Fruit fly (Drosophila melanogaster) whole organism, embryonic: Measurements from ENCODE around the gene shv.

Experiments used
- CG10274 ChIP-seq: fragments of 200-800 bp; sonication (Bioruptor generic); optimal IDR thresholded peaks from 3 replicates; lab custom pipeline; 2017; ENCODE audit warnings: missing biosample characterization, mild to moderate bottlenecking, missing genetic modification characterization
- CG10431 ChIP-seq: fragments of 200-800 bp; sonication (Bioruptor generic); optimal IDR thresholded peaks from 3 replicates; lab custom pipeline; 2018; ENCODE audit warnings: missing biosample characterization, mild to moderate bottlenecking, missing genetic modification characterization
- CG12104 ChIP-seq: fragments of 200-800 bp; sonication (Bioruptor generic); optimal IDR thresholded peaks from 3 replicates; lab custom pipeline; 2016; ENCODE audit warnings: missing biosample characterization, missing genetic modification characterization
- CG12236 ChIP-seq: fragments of 200-800 bp; sonication (Bioruptor generic); optimal IDR thresholded peaks from 2 replicates; lab custom pipeline; 2016; ENCODE audit warnings: missing biosample characterization, missing genetic modification characterization
- CG1233 ChIP-seq: fragments of 200-800 bp; sonication (Bioruptor generic); optimal IDR thresholded peaks from 4 replicates; lab custom pipeline; 2018; ENCODE audit warnings: missing biosample characterization, mild to moderate bottlenecking, missing genetic modification characterization
- CG12769 ChIP-seq: fragments of 200-800 bp; sonication (Bioruptor generic); optimal IDR thresholded peaks from 2 replicates; lab custom pipeline; 2019; ENCODE audit warnings: missing biosample characterization, mild to moderate bottlenecking, missing genetic modification characterization, moderate library complexity
- CG15269 ChIP-seq: fragments of 200-800 bp; sonication (Bioruptor generic); optimal IDR thresholded peaks from 2 replicates; lab custom pipeline; 2018; ENCODE audit warnings: missing biosample characterization, mild to moderate bottlenecking, missing genetic modification characterization, moderate library complexity
- CG15514 ChIP-seq: fragments of 200-800 bp; sonication (Bioruptor generic); optimal IDR thresholded peaks from 3 replicates; lab custom pipeline; 2017; ENCODE audit warnings: missing biosample characterization, missing genetic modification characterization, mild to moderate bottlenecking, moderate library complexity, missing genetic modification reagents
- CG2875 ChIP-seq: fragments of 200-800 bp; sonication (Bioruptor generic); optimal IDR thresholded peaks from 2 replicates; lab custom pipeline; 2017; ENCODE audit warnings: missing biosample characterization, mild to moderate bottlenecking, missing genetic modification characterization, missing genetic modification reagents
- CG3163 ChIP-seq: fragments of 200-800 bp; sonication (Bioruptor generic); optimal IDR thresholded peaks from 3 replicates; lab custom pipeline; 2016; ENCODE audit warnings: missing biosample characterization, missing genetic modification characterization
- CG4328 ChIP-seq: fragments of 200-800 bp; sonication (Bioruptor generic); optimal IDR thresholded peaks from 3 replicates; lab custom pipeline; 2017; ENCODE audit warnings: missing biosample characterization, missing genetic modification reagents, missing genetic modification characterization
- CG4820 ChIP-seq: fragments of 200-800 bp; sonication (Bioruptor generic); optimal IDR thresholded peaks from 3 replicates; lab custom pipeline; 2016; ENCODE audit warnings: missing biosample characterization, missing genetic modification characterization
- CG6272 ChIP-seq: fragments of 200-800 bp; sonication (Bioruptor generic); IDR thresholded peaks from 2 replicates; pipeline ENCODE4 v1.3.6; 2022; ENCODE audit warnings: missing biosample characterization, missing genetic modification characterization
- CG6654 ChIP-seq: fragments of 200-800 bp; sonication (Bioruptor generic); optimal IDR thresholded peaks from 2 replicates; lab custom pipeline; 2017; ENCODE audit warnings: missing biosample characterization, mild to moderate bottlenecking, missing genetic modification characterization
- CG7839 ChIP-seq: fragments of 200-800 bp; sonication (Bioruptor generic); optimal IDR thresholded peaks from 3 replicates; lab custom pipeline; 2018; ENCODE audit warnings: missing biosample characterization, mild to moderate bottlenecking, missing genetic modification characterization, moderate library complexity
- CG8290 ChIP-seq, 3 experiments: fragments of 200-800 bp; sonication (Bioruptor generic); optimal IDR thresholded peaks; 2 replicates each; lab custom pipeline; 2016 to 2019; ENCODE audit warnings: missing biosample characterization in 3 of 3, missing genetic modification characterization in 3 of 3, mild to moderate bottlenecking in 2 of 3, moderate library complexity in 1 of 3
- CG8388 ChIP-seq: fragments of 200-800 bp; sonication (Bioruptor generic); optimal IDR thresholded peaks from 2 replicates; lab custom pipeline; 2019; ENCODE audit warnings: missing biosample characterization, mild to moderate bottlenecking, missing genetic modification characterization, moderate library complexity
- CG9727 ChIP-seq: fragments of 200-800 bp; sonication (Bioruptor generic); optimal IDR thresholded peaks from 3 replicates; lab custom pipeline; 2017; ENCODE audit warnings: missing biosample characterization, mild to moderate bottlenecking, missing genetic modification characterization
- CTCF ChIP-seq: fragments of 200-800 bp; sonication (Bioruptor generic); optimal IDR thresholded peaks from 2 replicates; lab custom pipeline; 2017; ENCODE audit warnings: missing biosample characterization, mild to moderate bottlenecking, missing genetic modification characterization, moderate library complexity
- Camta ChIP-seq: fragments of 200-800 bp; sonication (Bioruptor generic); optimal IDR thresholded peaks from 2 replicates; lab custom pipeline; 2016; ENCODE audit warnings: missing biosample characterization, missing genetic modification characterization
- Chrac-16 ChIP-seq: fragments of 200-800 bp; sonication (Bioruptor generic); optimal IDR thresholded peaks from 3 replicates; lab custom pipeline; 2016; ENCODE audit warnings: missing biosample characterization, missing genetic modification characterization
- E2f2 ChIP-seq: fragments of 200-800 bp; sonication (Bioruptor generic); IDR thresholded peaks from 2 replicates; pipeline ENCODE4 v1.3.6; 2022; ENCODE audit warnings: missing biosample characterization, missing genetic modification characterization
- ERR ChIP-seq: fragments of 200-800 bp; sonication (Bioruptor generic); optimal IDR thresholded peaks from 2 replicates; lab custom pipeline; 2016; ENCODE audit warnings: missing biosample characterization, missing genetic modification characterization
- Ets97D ChIP-seq: fragments of 200-800 bp; sonication (Bioruptor generic); optimal IDR thresholded peaks from 3 replicates; lab custom pipeline; 2016; ENCODE audit warnings: missing biosample characterization, missing genetic modification characterization
- Med ChIP-seq: fragments of 200-800 bp; sonication (Bioruptor generic); peaks from one replicate; lab custom pipeline; 2016; ENCODE audit warnings: missing biosample characterization, missing genetic modification characterization, mild to moderate bottlenecking, inconsistent platforms, moderate library complexity
- Neu2 ChIP-seq: fragments of 200-800 bp; sonication (Bioruptor generic); optimal IDR thresholded peaks from 3 replicates; lab custom pipeline; 2016; ENCODE audit warnings: missing biosample characterization, missing genetic modification characterization, borderline replicate concordance
- Nf-YB ChIP-seq: fragments of 200-800 bp; sonication (Bioruptor generic); optimal IDR thresholded peaks from 3 replicates; lab custom pipeline; 2019; ENCODE audit warnings: missing biosample characterization, mild to moderate bottlenecking, missing genetic modification characterization, moderate library complexity
- NfI ChIP-seq: fragments of 200-800 bp; sonication (Bioruptor generic); optimal IDR thresholded peaks from 3 replicates; lab custom pipeline; 2018; ENCODE audit warnings: missing biosample characterization, mild to moderate bottlenecking, missing genetic modification characterization, moderate library complexity
- bcd ChIP-seq: fragments of 200-800 bp; sonication (Bioruptor generic); optimal IDR thresholded peaks from 2 replicates; lab custom pipeline; 2017; ENCODE audit warnings: missing biosample characterization, mild to moderate bottlenecking, missing genetic modification characterization
- bigmax ChIP-seq: fragments of 200-800 bp; sonication (Bioruptor generic); optimal IDR thresholded peaks from 2 replicates; lab custom pipeline; 2018; ENCODE audit warnings: missing biosample characterization, mild to moderate bottlenecking, missing genetic modification characterization
- btn ChIP-seq: fragments of 200-800 bp; sonication (Bioruptor generic); optimal IDR thresholded peaks from 2 replicates; lab custom pipeline; 2016; ENCODE audit warnings: missing biosample characterization, missing genetic modification characterization
- chif ChIP-seq, 2 experiments: fragments of 200-800 bp; sonication (Bioruptor generic); optimal IDR thresholded peaks; 3 replicates each; lab custom pipeline; 2016; ENCODE audit warnings: missing biosample characterization in 2 of 2, missing genetic modification characterization in 2 of 2
- chinmo ChIP-seq: fragments of 200-800 bp; sonication (Bioruptor generic); IDR thresholded peaks from 4 replicates; pipeline ENCODE4 v1.3.6; 2022; ENCODE audit warnings: missing biosample characterization, missing genetic modification characterization; ENCODE audit not compliant: partially characterized antibody
- chm ChIP-seq: fragments of 200-800 bp; sonication (Bioruptor generic); IDR thresholded peaks from 2 replicates; pipeline ENCODE4 v1.3.6; 2022; ENCODE audit warnings: missing biosample characterization, missing genetic modification characterization
- ci ChIP-seq: fragments of 200-800 bp; sonication (Bioruptor generic); IDR thresholded peaks from 3 replicates; pipeline ENCODE4 v1.3.6; 2022; ENCODE audit warnings: missing biosample characterization, missing genetic modification characterization
- crol ChIP-seq: fragments of 200-800 bp; sonication (Bioruptor generic); IDR thresholded peaks from 2 replicates; pipeline ENCODE4 v1.3.6; 2022; ENCODE audit warnings: missing biosample characterization, missing genetic modification characterization
- dpn ChIP-seq, 2 experiments: fragments of 200-800 bp; sonication (Bioruptor generic); optimal IDR thresholded peaks; 3 replicates each; lab custom pipeline; 2016; ENCODE audit warnings: missing biosample characterization in 2 of 2, missing genetic modification characterization in 2 of 2
- eve ChIP-seq, 2 experiments: fragments of >200 bp; optimal IDR thresholded peaks; 2 replicates each; lab custom pipeline; 2017; ENCODE audit warnings: missing biosample characterization in 2 of 2, missing genetic modification characterization in 2 of 2
- exex ChIP-seq: fragments of 200-800 bp; sonication (Bioruptor generic); optimal IDR thresholded peaks from 4 replicates; lab custom pipeline; 2018; ENCODE audit warnings: missing biosample characterization, mild to moderate bottlenecking, missing genetic modification characterization, moderate library complexity
- gem ChIP-seq: fragments of 200-800 bp; sonication (Bioruptor generic); optimal IDR thresholded peaks from 2 replicates; lab custom pipeline; 2019; ENCODE audit warnings: missing biosample characterization, mild to moderate bottlenecking, missing genetic modification characterization, moderate library complexity
- ham ChIP-seq: fragments of 200-800 bp; sonication (Bioruptor generic); IDR thresholded peaks from 2 replicates; pipeline ENCODE4 v1.3.6; 2022; ENCODE audit warnings: missing biosample characterization, missing genetic modification characterization
- hkb ChIP-seq, 2 experiments: fragments of 200-800 bp in 1 of 2; fragments of >200 bp in 1 of 2; sonication (Bioruptor generic) in 1 of 2; IDR thresholded peaks in 1 of 2; optimal IDR thresholded peaks in 1 of 2; 2 replicates each; pipeline versions ENCODE4 v1.3.6 to Lab custom; 2017 to 2022; ENCODE audit warnings: missing biosample characterization in 1 of 2, missing genetic modification characterization in 1 of 2
- hth ChIP-seq: fragments of >200 bp; optimal IDR thresholded peaks from 2 replicates; lab custom pipeline; 2017; ENCODE audit warnings: inconsistent platforms
- insv ChIP-seq, 2 experiments: fragments of 200-800 bp; sonication (Bioruptor generic); optimal IDR thresholded peaks; 3 replicates each; lab custom pipeline; 2016 to 2018; ENCODE audit warnings: missing biosample characterization in 2 of 2, missing genetic modification characterization in 2 of 2
- lbe ChIP-seq: fragments of 200-800 bp; sonication (Bioruptor generic); optimal IDR thresholded peaks from 2 replicates; lab custom pipeline; 2016; ENCODE audit warnings: missing biosample characterization, mild to moderate bottlenecking, missing genetic modification characterization
- nerfin-2 ChIP-seq: fragments of 200-800 bp; sonication (Bioruptor generic); IDR thresholded peaks from 2 replicates; pipeline ENCODE4 v1.3.6; 2022; ENCODE audit warnings: missing biosample characterization, missing genetic modification characterization; ENCODE audit not compliant: partially characterized antibody
- so ChIP-seq: fragments of 200-800 bp; sonication (Bioruptor generic); IDR thresholded peaks from 3 replicates; pipeline ENCODE4 v1.3.6; 2022; ENCODE audit warnings: missing biosample characterization, missing genetic modification characterization
- unpg ChIP-seq: fragments of 200-800 bp; sonication (Bioruptor generic); optimal IDR thresholded peaks from 3 replicates; lab custom pipeline; 2018; ENCODE audit warnings: missing biosample characterization, mild to moderate bottlenecking, missing genetic modification characterization, moderate library complexity
- usp ChIP-seq: fragments of >200 bp; optimal IDR thresholded peaks from 2 replicates; lab custom pipeline; 2017; ENCODE audit warnings: missing biosample characterization, missing genetic modification characterization
- wdn ChIP-seq: fragments of 200-800 bp; sonication (Bioruptor generic); IDR thresholded peaks from 2 replicates; pipeline ENCODE4 v1.3.6; 2022; ENCODE audit warnings: missing biosample characterization, missing genetic modification characterization

Gene shv

dm6 chr2L:472073-472590 is 19.2 kb downstream of the shv start, which contains the start of gene CG4297 (continued):
- TF ChIP-seq insv (GFP tag; optimal IDR thresholded peaks at IDR 0.05; lab: Kevin White, UChicago), result peak in 1 of 2 experiments; percentile 50
- no peak for TF ChIP-seq crol (GFP tag; lab: Robert Waterston, UW)
- TF ChIP-seq CTCF, result peak; percentile 68
- no peak for TF ChIP-seq hth (lab: Kevin White, UChicago)
- peak; percentile 99 for TF ChIP-seq Med
- no peak for TF ChIP-seq E2f2
- peak; percentile 67 for TF ChIP-seq Ets97D (GFP tag; lab: Kevin White, UChicago)
- peak; percentile 94 for TF ChIP-seq NfI (GFP tag; lab: Kevin White, UChicago)
- peak; percentile 90 for TF ChIP-seq CG9727 (GFP tag; lab: Kevin White, UChicago)
- peak; percentile 79 for TF ChIP-seq CG12104 (GFP tag; lab: Kevin White, UChicago)
- peak; percentile 90 to 94 for TF ChIP-seq chif (GFP tag; optimal IDR thresholded peaks at IDR 0.05; lab: Kevin White, UChicago)
- peak; percentile 77 for TF ChIP-seq bigmax (GFP tag; lab: Kevin White, UChicago)
- TF ChIP-seq CG2875 (GFP tag; lab: Kevin White, UChicago), result peak; percentile 94
- TF ChIP-seq ci, result no peak
- TF ChIP-seq exex (tag; lab: Kevin White, UChicago), result peak; percentile 61
- TF ChIP-seq CG15269 (tag; lab: Kevin White, UChicago), result peak; percentile 92
- TF ChIP-seq Chrac-16 (GFP tag; lab: Kevin White, UChicago), result peak; percentile 89
- peak in 1 of 2 experiments; percentile 97 for TF ChIP-seq eve (GFP tag; optimal IDR thresholded peaks at IDR 0.05; lab: Kevin White, UChicago)
- peak; percentile 2 for TF ChIP-seq lbe (GFP tag; lab: Kevin White, UChicago)
- peak; percentile 90 for TF ChIP-seq CG4820 (GFP tag; lab: Kevin White, UChicago)
- peak; percentile 94 for TF ChIP-seq unpg
- no peak for TF ChIP-seq so
- TF ChIP-seq CG6272 (GFP tag; lab: Robert Waterston, UW), result peak; percentile 90
- TF ChIP-seq CG7839, result peak; percentile 94
- no peak for TF ChIP-seq chinmo
- peak; percentile 19 for TF ChIP-seq Neu2 (GFP tag; lab: Kevin White, UChicago)
- peak; percentile 55 for TF ChIP-seq CG10431
- peak; percentile 94 for TF ChIP-seq Camta (GFP tag; lab: Kevin White, UChicago)
- peak; percentile 88 for TF ChIP-seq CG15514
- peak; percentile 85 for TF ChIP-seq CG6654 (GFP tag; lab: Kevin White, UChicago)
- peak; percentile 88 for TF ChIP-seq CG3163
- peak; percentile 89 for TF ChIP-seq ERR (GFP tag; lab: Kevin White, UChicago)
- peak; percentile 83 for TF ChIP-seq btn (GFP tag; lab: Kevin White, UChicago)
- no peak for TF ChIP-seq hkb (optimal IDR thresholded peaks at IDR 0.05; lab: Kevin White, UChicago)
- no peak for TF ChIP-seq hkb (GFP tag; IDR thresholded peaks at IDR 0.05; lab: Robert Waterston, UW)
- peak; percentile 93 to 94 for TF ChIP-seq dpn (GFP tag; optimal IDR thresholded peaks at IDR 0.05; lab: Kevin White, UChicago)
- TF ChIP-seq bcd (GFP tag; lab: Kevin White, UChicago), result peak; percentile 93
- TF ChIP-seq CG12769, result peak; percentile 95
- peak; percentile 80 for TF ChIP-seq CG8290 (GFP tag; optimal IDR thresholded peaks at IDR 0.05; lab: Kevin White, UChicago)
- TF ChIP-seq CG8290 (tag; optimal IDR thresholded peaks at IDR 0.05; lab: Kevin White, UChicago), result peak; percentile 48 to 96
- TF ChIP-seq CG12236 (GFP tag; lab: Kevin White, UChicago), result peak; percentile 85
- no peak for TF ChIP-seq ham (GFP tag; lab: Robert Waterston, UW)
- TF ChIP-seq wdn (GFP tag; lab: Robert Waterston, UW), result no peak
- TF ChIP-seq CG4328 (GFP tag; lab: Kevin White, UChicago), result peak; percentile 90
- TF ChIP-seq Nf-YB, result peak; percentile 62
- TF ChIP-seq usp (GFP tag; lab: Kevin White, UChicago), result no peak
- TF ChIP-seq chm, result no peak
- peak; percentile 91 for TF ChIP-seq CG1233
- peak; percentile 83 for TF ChIP-seq CG10274 (GFP tag; lab: Kevin White, UChicago)
- TF ChIP-seq gem, result peak; percentile 95
- TF ChIP-seq nerfin-2 (GFP tag; lab: Robert Waterston, UW), result no peak
- peak; percentile 89 for TF ChIP-seq CG8388
